Worm (Caenorhabditis elegans) whole organism, late embryonic: ENCODE measurements around the gene aos-1.

Experiments
- C08G9.2 ChIP-seq: sonication (generic microtip); optimal IDR thresholded peaks from 2 replicates; lab custom pipeline; 2016; ENCODE audit warnings: mild to moderate bottlenecking, missing genetic modification characterization, moderate library complexity, missing compliant biosample characterization
- F13H6.1 ChIP-seq: sonication (generic microtip); optimal IDR thresholded peaks from 2 replicates; lab custom pipeline; 2016; ENCODE audit warnings: missing genetic modification characterization, missing compliant biosample characterization
- fkh-10 ChIP-seq: fragments of 150-350 bp; optimal IDR thresholded peaks from 2 replicates; lab custom pipeline; 2014; ENCODE audit warnings: missing biosample characterization, missing genetic modification reagents, missing genetic modification characterization
- hlh-30 ChIP-seq: sonication (generic microtip); optimal IDR thresholded peaks from 2 replicates; lab custom pipeline; 2017; ENCODE audit warnings: antibody characterized with exemption, missing genetic modification characterization, missing compliant biosample characterization; ENCODE audit not compliant: insufficient read depth
- pat-9 ChIP-seq: fragments of 200-800 bp; sonication (Bioruptor generic); optimal IDR thresholded peaks from 2 replicates; lab custom pipeline; 2018; ENCODE audit warnings: mild to moderate bottlenecking, missing genetic modification characterization, moderate library complexity, missing compliant biosample characterization
- pax-1 ChIP-seq: fragments of 150-350 bp; optimal IDR thresholded peaks from 2 replicates; lab custom pipeline; 2014; ENCODE audit warnings: missing biosample characterization, missing genetic modification characterization
- sdc-2 ChIP-seq: sonication (generic microtip); optimal IDR thresholded peaks from 2 replicates; lab custom pipeline; 2016; ENCODE audit warnings: missing genotype, missing genetic modification characterization, missing compliant biosample characterization

- TF ChIP-seq pax-1 (tag; lab: Kevin White, UChicago) (no peak), pat-9 (tag; lab: Kevin White, UChicago) (no peak), C08G9.2 (tag; lab: Kevin White, UChicago) (no peak), fkh-10 (GFP tag; lab: Kevin White, UChicago) (no peak), sdc-2 (tag; lab: Kevin White, UChicago) (no peak), hlh-30 (tag; lab: Kevin White, UChicago) (no peak), F13H6.1 (no peak)
These were observed 26.3 kb downstream of the aos-1 start for ce11 chrV:10103811-10104210.
